Fruit fly (Drosophila melanogaster) whole organism, pupa: ENCODE results near the gene Trxr1.

Experiments used
- CG12605 ChIP-seq: fragments of 200-800 bp; sonication (Bioruptor generic); IDR thresholded peaks from 2 replicates; pipeline ENCODE4 v1.3.6; 2022; ENCODE audit warnings: missing biosample characterization, missing genetic modification characterization
- CG32121 ChIP-seq: fragments of 200-800 bp; sonication (Bioruptor generic); IDR thresholded peaks from 2 replicates; pipeline ENCODE4 v1.3.6; 2022; ENCODE audit warnings: missing biosample characterization, missing genetic modification characterization
- CG34367 ChIP-seq: fragments of 200-800 bp; sonication (Bioruptor generic); optimal IDR thresholded peaks from 2 replicates; lab custom pipeline; 2018; ENCODE audit warnings: missing biosample characterization, mild to moderate bottlenecking, missing genetic modification characterization
- D1 ChIP-seq: fragments of 200-800 bp; sonication (Bioruptor generic); optimal IDR thresholded peaks from 2 replicates; lab custom pipeline; 2018; ENCODE audit warnings: missing biosample characterization, mild to moderate bottlenecking, missing genetic modification characterization, moderate library complexity
- EcR ChIP-seq: fragments of 200-800 bp; sonication (Bioruptor generic); optimal IDR thresholded peaks from 3 replicates; lab custom pipeline; 2019; ENCODE audit warnings: missing biosample characterization, missing genetic modification characterization, mild to moderate bottlenecking, moderate library complexity, missing genetic modification reagents

- TF ChIP-seq EcR (GFP tag; lab: Kevin White, UChicago) = no peak
- no peak for TF ChIP-seq D1 (tag; lab: Kevin White, UChicago)
- no peak for TF ChIP-seq CG32121 (GFP tag; lab: Robert Waterston, UW)
- TF ChIP-seq CG34367 = no peak
- no peak for TF ChIP-seq CG12605 (GFP tag; lab: Robert Waterston, UW)
Observed at dm6 chrX:8206561-8206960, 35.8 kb upstream of the Trxr1 start.
